Fruit fly (Drosophila melanogaster) whole organism, embryonic: ENCODE results near the gene CG32333.

Source experiments
- Abd-B ChIP-seq: fragments of 200-800 bp; sonication (Bioruptor generic); optimal IDR thresholded peaks from 2 replicates; lab custom pipeline; 2018; ENCODE audit warnings: missing biosample characterization, mild to moderate bottlenecking, missing genetic modification characterization, moderate library complexity
- Antp ChIP-seq: fragments of 200-800 bp; sonication (Bioruptor generic); optimal IDR thresholded peaks from 3 replicates; lab custom pipeline; 2016; ENCODE audit warnings: missing biosample characterization, missing genetic modification characterization
- B-H1 ChIP-seq: fragments of 200-800 bp; sonication (Bioruptor generic); IDR thresholded peaks from 3 replicates; pipeline ENCODE4 v1.3.6; 2022; ENCODE audit warnings: missing biosample characterization, missing genetic modification characterization
- B-H2 ChIP-seq: fragments of 200-800 bp; sonication (Bioruptor generic); optimal IDR thresholded peaks from 2 replicates; lab custom pipeline; 2018; ENCODE audit warnings: missing biosample characterization, mild to moderate bottlenecking, missing genetic modification characterization
- CG1233 ChIP-seq: fragments of 200-800 bp; sonication (Bioruptor generic); optimal IDR thresholded peaks from 4 replicates; lab custom pipeline; 2018; ENCODE audit warnings: missing biosample characterization, mild to moderate bottlenecking, missing genetic modification characterization
- CG13296 ChIP-seq: fragments of 200-800 bp; sonication (Bioruptor generic); optimal IDR thresholded peaks from 3 replicates; lab custom pipeline; 2018; ENCODE audit warnings: missing biosample characterization, mild to moderate bottlenecking, missing genetic modification characterization
- CG15479 ChIP-seq: fragments of 200-800 bp; sonication (Bioruptor generic); optimal IDR thresholded peaks from 3 replicates; lab custom pipeline; 2019; ENCODE audit warnings: missing biosample characterization, mild to moderate bottlenecking, missing genetic modification characterization, moderate library complexity
- CG17186 ChIP-seq: fragments of 200-800 bp; sonication (Bioruptor generic); optimal IDR thresholded peaks from 3 replicates; lab custom pipeline; 2017; ENCODE audit warnings: missing biosample characterization, missing genetic modification reagents, missing genetic modification characterization
- CG17359 ChIP-seq: fragments of 200-800 bp; sonication (Bioruptor generic); optimal IDR thresholded peaks from 3 replicates; lab custom pipeline; 2018; ENCODE audit warnings: missing biosample characterization, mild to moderate bottlenecking, missing genetic modification characterization, moderate library complexity
- CG17829 ChIP-seq: fragments of 200-800 bp; optimal IDR thresholded peaks from 2 replicates; lab custom pipeline; 2019; ENCODE audit warnings: missing biosample characterization, mild to moderate bottlenecking, missing genetic modification characterization, moderate library complexity
- CG18619 ChIP-seq: fragments of 200-800 bp; sonication (Bioruptor generic); optimal IDR thresholded peaks from 3 replicates; lab custom pipeline; 2017; ENCODE audit warnings: missing biosample characterization, mild to moderate bottlenecking, missing genetic modification characterization
- CG31224 ChIP-seq: fragments of 200-800 bp; sonication (Bioruptor generic); IDR thresholded peaks from 2 replicates; pipeline ENCODE4 v1.3.6; 2022; ENCODE audit warnings: missing biosample characterization, missing genetic modification characterization
- CG34422 ChIP-seq: fragments of 200-800 bp; sonication (Bioruptor generic); IDR thresholded peaks from 3 replicates; pipeline ENCODE4 v1.3.6; 2022; ENCODE audit warnings: missing biosample characterization, missing genetic modification characterization
- CG4424 ChIP-seq: fragments of 200-800 bp; sonication (Bioruptor generic); optimal IDR thresholded peaks from 3 replicates; lab custom pipeline; 2016; ENCODE audit warnings: missing biosample characterization, missing genetic modification characterization
- CG4854 ChIP-seq: fragments of 200-800 bp; sonication (Bioruptor generic); optimal IDR thresholded peaks from 2 replicates; lab custom pipeline; 2016; ENCODE audit warnings: missing biosample characterization, missing genetic modification characterization, inconsistent platforms
- CG6272 ChIP-seq: fragments of 200-800 bp; sonication (Bioruptor generic); IDR thresholded peaks from 2 replicates; pipeline ENCODE4 v1.3.6; 2022; ENCODE audit warnings: missing biosample characterization, missing genetic modification characterization
- CG6765 ChIP-seq: fragments of 200-800 bp; sonication (Bioruptor generic); optimal IDR thresholded peaks from 3 replicates; lab custom pipeline; 2017; ENCODE audit warnings: missing biosample characterization, mild to moderate bottlenecking, missing genetic modification characterization
- CG6854 ChIP-seq: fragments of 200-800 bp; sonication (Bioruptor generic); optimal IDR thresholded peaks from 3 replicates; lab custom pipeline; 2017; ENCODE audit warnings: missing biosample characterization, mild to moderate bottlenecking, missing genetic modification characterization
- CG7357 ChIP-seq: fragments of 200-800 bp; sonication (Bioruptor generic); IDR thresholded peaks from 3 replicates; pipeline ENCODE4 v1.3.6; 2022; ENCODE audit warnings: missing biosample characterization, missing genetic modification characterization
- CG7372 ChIP-seq: fragments of 200-800 bp; sonication (Bioruptor generic); IDR thresholded peaks from 2 replicates; pipeline ENCODE4 v1.3.6; 2022; ENCODE audit warnings: missing biosample characterization, missing genetic modification characterization
- CG7839 ChIP-seq: fragments of 200-800 bp; sonication (Bioruptor generic); optimal IDR thresholded peaks from 3 replicates; lab custom pipeline; 2018; ENCODE audit warnings: missing biosample characterization, mild to moderate bottlenecking, missing genetic modification characterization, moderate library complexity
- CG8924 ChIP-seq: fragments of 200-800 bp; optimal IDR thresholded peaks from 3 replicates; lab custom pipeline; 2019; ENCODE audit warnings: missing biosample characterization, mild to moderate bottlenecking, missing genetic modification characterization, moderate library complexity
- CG9437 ChIP-seq: fragments of 200-800 bp; sonication (Bioruptor generic); optimal IDR thresholded peaks from 2 replicates; lab custom pipeline; 2018; ENCODE audit warnings: missing biosample characterization, mild to moderate bottlenecking, missing genetic modification characterization
- Camta ChIP-seq: fragments of 200-800 bp; sonication (Bioruptor generic); optimal IDR thresholded peaks from 2 replicates; lab custom pipeline; 2016; ENCODE audit warnings: missing biosample characterization, missing genetic modification characterization
- Dad ChIP-seq: fragments of 200-800 bp; sonication (Bioruptor generic); optimal IDR thresholded peaks from 3 replicates; lab custom pipeline; 2016; ENCODE audit warnings: missing biosample characterization, missing genetic modification characterization
- Doc2 ChIP-seq: fragments of 200-800 bp; sonication (Bioruptor generic); IDR thresholded peaks from 2 replicates; pipeline ENCODE4 v1.3.6; 2022; ENCODE audit warnings: missing biosample characterization, missing genetic modification characterization
- HLH4C ChIP-seq: fragments of 200-800 bp; sonication (Bioruptor generic); IDR thresholded peaks from 3 replicates; pipeline ENCODE4 v1.3.6; 2022; ENCODE audit warnings: missing biosample characterization, missing genetic modification characterization; ENCODE audit not compliant: partially characterized antibody
- Pdp1 ChIP-seq, 2 experiments: fragments of 200-800 bp; sonication (Bioruptor generic); optimal IDR thresholded peaks; 3 replicates each; lab custom pipeline; 2016; ENCODE audit warnings: missing biosample characterization in 2 of 2, missing genetic modification characterization in 2 of 2, mild to moderate bottlenecking in 1 of 2, moderate library complexity in 1 of 2
- amos ChIP-seq: fragments of 200-800 bp; sonication (Bioruptor generic); IDR thresholded peaks from 2 replicates; pipeline ENCODE4 v1.3.6; 2022; ENCODE audit warnings: missing biosample characterization, missing genetic modification characterization; ENCODE audit not compliant: partially characterized antibody
- ap ChIP-seq: fragments of 200-800 bp; sonication (Bioruptor generic); IDR thresholded peaks from 2 replicates; pipeline ENCODE4 v1.3.6; 2022; ENCODE audit warnings: missing biosample characterization, missing genetic modification characterization
- ash1 ChIP-seq: fragments of 200-800 bp; sonication (Bioruptor generic); optimal IDR thresholded peaks from 2 replicates; lab custom pipeline; 2018; ENCODE audit warnings: missing biosample characterization, mild to moderate bottlenecking, missing genetic modification characterization
- cato ChIP-seq: fragments of 200-800 bp; sonication (Bioruptor generic); optimal IDR thresholded peaks from 2 replicates; lab custom pipeline; 2016; ENCODE audit warnings: missing biosample characterization, missing genetic modification characterization, borderline replicate concordance
- chinmo ChIP-seq: fragments of 200-800 bp; sonication (Bioruptor generic); IDR thresholded peaks from 4 replicates; pipeline ENCODE4 v1.3.6; 2022; ENCODE audit warnings: missing biosample characterization, missing genetic modification characterization; ENCODE audit not compliant: partially characterized antibody
- crc ChIP-seq: fragments of 200-800 bp; sonication (Bioruptor generic); optimal IDR thresholded peaks from 2 replicates; lab custom pipeline; 2016; ENCODE audit warnings: missing biosample characterization, missing genetic modification characterization
- da ChIP-seq: fragments of 200-800 bp; sonication (Bioruptor generic); optimal IDR thresholded peaks from 2 replicates; lab custom pipeline; 2016; ENCODE audit warnings: missing biosample characterization, missing genetic modification characterization
- ems ChIP-seq: fragments of 200-800 bp; sonication (Bioruptor generic); optimal IDR thresholded peaks from 3 replicates; lab custom pipeline; 2016; ENCODE audit warnings: missing biosample characterization, missing genetic modification characterization
- eyg ChIP-seq: fragments of 200-800 bp; sonication (Bioruptor generic); optimal IDR thresholded peaks from 3 replicates; lab custom pipeline; 2016; ENCODE audit warnings: missing biosample characterization, missing genetic modification characterization
- grau ChIP-seq: fragments of 200-800 bp; optimal IDR thresholded peaks from 3 replicates; lab custom pipeline; 2019; ENCODE audit warnings: missing biosample characterization, mild to moderate bottlenecking, missing genetic modification characterization, moderate library complexity
- kni ChIP-seq: fragments of 200-800 bp; sonication (Bioruptor generic); optimal IDR thresholded peaks from 3 replicates; lab custom pipeline; 2017; ENCODE audit warnings: mild to moderate bottlenecking, missing biosample characterization, missing genetic modification reagents, missing genetic modification characterization
- nerfin-1 ChIP-seq: fragments of 200-800 bp; sonication (Bioruptor generic); optimal IDR thresholded peaks from 3 replicates; lab custom pipeline; 2019; ENCODE audit warnings: missing biosample characterization, mild to moderate bottlenecking, missing genetic modification characterization, moderate library complexity
- nerfin-2 ChIP-seq: fragments of 200-800 bp; sonication (Bioruptor generic); IDR thresholded peaks from 2 replicates; pipeline ENCODE4 v1.3.6; 2022; ENCODE audit warnings: missing biosample characterization, missing genetic modification characterization; ENCODE audit not compliant: partially characterized antibody
- p53 ChIP-seq: fragments of 200-800 bp; sonication (Bioruptor generic); optimal IDR thresholded peaks from 2 replicates; lab custom pipeline; 2016; ENCODE audit warnings: missing biosample characterization, missing genetic modification characterization
- pnt ChIP-seq: fragments of 200-800 bp; sonication (Bioruptor generic); optimal IDR thresholded peaks from 3 replicates; lab custom pipeline; 2016; ENCODE audit warnings: missing biosample characterization, missing genetic modification characterization
- ranshi ChIP-seq: fragments of 200-800 bp; sonication (Bioruptor generic); IDR thresholded peaks from 2 replicates; pipeline ENCODE4 v1.3.6; 2022; ENCODE audit warnings: missing biosample characterization, missing genetic modification characterization
- sens ChIP-seq: fragments of 200-800 bp; sonication (Bioruptor generic); peaks from one replicate; lab custom pipeline; 2016; ENCODE audit warnings: missing biosample characterization, missing genetic modification characterization
- toy ChIP-seq: fragments of 200-800 bp; sonication (Bioruptor generic); IDR thresholded peaks from 2 replicates; pipeline ENCODE4 v1.3.6; 2022; ENCODE audit warnings: missing biosample characterization, missing genetic modification characterization
- tx ChIP-seq: fragments of 200-800 bp; sonication (Bioruptor generic); optimal IDR thresholded peaks from 2 replicates; lab custom pipeline; 2016; ENCODE audit warnings: missing biosample characterization, missing genetic modification characterization
- wdn ChIP-seq: fragments of 200-800 bp; sonication (Bioruptor generic); IDR thresholded peaks from 2 replicates; pipeline ENCODE4 v1.3.6; 2022; ENCODE audit warnings: missing biosample characterization, missing genetic modification characterization
- zfh1 ChIP-seq: fragments of 200-800 bp; sonication (Bioruptor generic); IDR thresholded peaks from 3 replicates; pipeline ENCODE4 v1.3.6; 2022; ENCODE audit warnings: missing biosample characterization, missing genetic modification characterization

The CG32333 gene

dm6 chr3L:1313039-1313766 is 37.4 kb downstream of the CG32333 start, which contains the start of the genes sturkopf and Herc4 (continued):
- TF ChIP-seq nerfin-1 (tag; lab: Kevin White, UChicago), result peak; percentile 59
- TF ChIP-seq amos, result no peak
- no peak for TF ChIP-seq kni
- peak; percentile 85 for TF ChIP-seq CG9437 (GFP tag; lab: Kevin White, UChicago)
- TF ChIP-seq toy (GFP tag; lab: Robert Waterston, UW), result peak; percentile 18; the same call in 1 of the 2 replicates
- peak; percentile 71 for TF ChIP-seq CG4424 (GFP tag; lab: Kevin White, UChicago)
- TF ChIP-seq HLH4C (GFP tag; lab: Robert Waterston, UW), result no peak
- peak; percentile 43 for TF ChIP-seq CG6765 (GFP tag; lab: Kevin White, UChicago)
- TF ChIP-seq Doc2 (GFP tag; lab: Robert Waterston, UW), result no peak
- TF ChIP-seq wdn (GFP tag; lab: Robert Waterston, UW), result peak; percentile 49
- TF ChIP-seq B-H2 (GFP tag; lab: Kevin White, UChicago), result peak; percentile 74
- TF ChIP-seq ash1 (GFP tag; lab: Kevin White, UChicago), result no peak
- no peak for TF ChIP-seq CG17186 (GFP tag; lab: Kevin White, UChicago)
- peak; percentile 7; the same call in 1 of the 3 replicates for TF ChIP-seq CG34422 (GFP tag; lab: Robert Waterston, UW)
- TF ChIP-seq CG18619 (GFP tag; lab: Kevin White, UChicago), result peak; percentile 80
- TF ChIP-seq Dad (GFP tag; lab: Kevin White, UChicago), result peak; percentile 40
- peak; percentile 97 for TF ChIP-seq sens (GFP tag; lab: Kevin White, UChicago)
- peak; percentile 55 for TF ChIP-seq CG13296 (GFP tag; lab: Kevin White, UChicago)
- peak; percentile 85 for TF ChIP-seq CG8924 (tag; lab: Kevin White, UChicago)
- peak; percentile 61 for TF ChIP-seq cato (GFP tag; lab: Kevin White, UChicago)
- peak; percentile 43 for TF ChIP-seq ranshi (GFP tag; lab: Robert Waterston, UW)
- TF ChIP-seq eyg (GFP tag; lab: Kevin White, UChicago), result peak; percentile 62
- peak; percentile 13 for TF ChIP-seq CG17359
- TF ChIP-seq tx (GFP tag; lab: Kevin White, UChicago), result peak; percentile 69
- TF ChIP-seq zfh1 (GFP tag; lab: Robert Waterston, UW), result peak; percentile 52; the same call in 2 of the 3 replicates
- TF ChIP-seq grau (tag; lab: Kevin White, UChicago), result peak; percentile 78
- peak; percentile 86 for TF ChIP-seq Abd-B
- no peak for TF ChIP-seq CG31224 (GFP tag; lab: Robert Waterston, UW)
- TF ChIP-seq CG4854 (GFP tag; lab: Kevin White, UChicago), result no peak
- peak; percentile 77 for TF ChIP-seq CG7839 (tag; lab: Kevin White, UChicago)
- no peak for TF ChIP-seq CG6854 (GFP tag; lab: Kevin White, UChicago)
- no peak for TF ChIP-seq nerfin-2 (GFP tag; lab: Robert Waterston, UW)
- peak; percentile 91 for TF ChIP-seq Camta
- TF ChIP-seq da (GFP tag; lab: Kevin White, UChicago), result peak; percentile 47
- peak; percentile 67 for TF ChIP-seq CG17829 (tag; lab: Kevin White, UChicago)
- TF ChIP-seq ap, result 0 out of 2 replicates have a peak, but pooled peaks have one; percentile 21
- TF ChIP-seq Pdp1 (GFP tag; optimal IDR thresholded peaks at IDR 0.05; lab: Kevin White, UChicago), result peak; percentile 60 to 87
- TF ChIP-seq CG15479 (GFP tag; lab: Kevin White, UChicago), result no peak
- peak; percentile 88 for TF ChIP-seq pnt (GFP tag; lab: Kevin White, UChicago)
- TF ChIP-seq Antp, result peak; percentile 91
- peak; percentile 16; the same call in 1 of the 3 replicates for TF ChIP-seq B-H1 (GFP tag; lab: Robert Waterston, UW)
- no peak; the same call in 2 of the 3 replicates for TF ChIP-seq CG7357 (GFP tag; lab: Robert Waterston, UW)
- peak; percentile 89 for TF ChIP-seq ems (GFP tag; lab: Kevin White, UChicago)
- peak; percentile 71 for TF ChIP-seq p53 (GFP tag; lab: Kevin White, UChicago)
- TF ChIP-seq CG6272 (GFP tag; lab: Robert Waterston, UW), result peak; percentile 56
- TF ChIP-seq chinmo (GFP tag; lab: Robert Waterston, UW), result no peak
- TF ChIP-seq crc (GFP tag; lab: Kevin White, UChicago), result peak; percentile 78
- TF ChIP-seq CG1233 (GFP tag; lab: Kevin White, UChicago), result peak; percentile 59
- TF ChIP-seq CG7372 (GFP tag; lab: Robert Waterston, UW), result peak; percentile 60
